Worm (Caenorhabditis elegans): ENCODE results near the gene mapk-15.

DNA sequence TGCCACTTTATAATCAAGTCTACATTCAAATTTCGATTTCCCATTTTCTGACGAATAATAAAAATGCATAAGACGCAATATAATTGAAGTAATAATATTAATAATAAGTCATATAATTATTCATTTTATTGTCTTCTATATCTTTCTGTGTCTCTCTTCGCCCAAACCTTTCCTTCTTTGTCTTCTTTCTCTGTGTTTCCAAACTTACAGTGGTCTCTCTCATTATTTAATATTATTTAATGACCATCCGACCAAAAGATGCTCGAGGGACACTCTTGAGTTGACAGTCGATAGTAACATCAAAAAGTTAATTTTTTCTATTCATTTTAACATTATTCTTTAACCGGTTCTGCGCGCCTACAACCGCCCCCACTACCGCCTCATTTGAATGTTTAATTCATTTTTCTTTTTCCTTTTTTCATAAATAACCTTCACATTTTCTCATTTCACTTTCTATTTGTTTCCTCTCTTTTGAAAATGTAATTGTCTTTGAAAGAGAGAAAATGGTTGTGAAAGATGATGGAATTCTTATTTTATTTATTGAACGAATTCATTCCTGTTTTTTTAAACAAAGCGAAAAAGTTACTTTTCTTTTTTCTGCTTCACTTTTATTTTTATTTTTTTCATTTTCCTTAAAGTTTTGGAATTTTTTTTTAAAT lies 6.1 kb downstream of the mapk-15 start:
- no peak for TF ChIP-seq F16B12.6 (tag; optimal IDR thresholded peaks at IDR 0.05)
- no peak for TF ChIP-seq lin-13 (GFP tag; optimal IDR thresholded peaks at IDR 0.05)
- no peak for TF ChIP-seq nhr-28 (tag; optimal IDR thresholded peaks at IDR 0.05)
- TF ChIP-seq snpc-4 (tag; optimal IDR thresholded peaks at IDR 0.05), result no peak
- no peak for TF ChIP-seq nhr-77 (tag; optimal IDR thresholded peaks at IDR 0.05)
- TF ChIP-seq lin-39 (tag; optimal IDR thresholded peaks at IDR 0.05), result no peak
- no peak for TF ChIP-seq pqm-1 (tag; optimal IDR thresholded peaks at IDR 0.05)
- TF ChIP-seq nhr-12 (tag; optimal IDR thresholded peaks at IDR 0.05), result no peak
- TF ChIP-seq egl-13 (tag; optimal IDR thresholded peaks at IDR 0.05), result no peak
